Worm (Caenorhabditis elegans) whole organism, late embryonic: ENCODE results near the gene C35D10.7.

Experiments
- F13H6.1 ChIP-seq: sonication (generic microtip); optimal IDR thresholded peaks from 2 replicates; lab custom pipeline; 2016; ENCODE audit warnings: missing genetic modification characterization, missing compliant biosample characterization
- K09A11.1 ChIP-seq: sonication (generic microtip); optimal IDR thresholded peaks from 2 replicates; lab custom pipeline; 2017; ENCODE audit warnings: antibody characterized with exemption, mild to moderate bottlenecking, missing genetic modification characterization, missing compliant biosample characterization; ENCODE audit not compliant: insufficient read depth
- T23F11.4 ChIP-seq: fragments of 200-800 bp; sonication (Bioruptor generic); optimal IDR thresholded peaks from 2 replicates; lab custom pipeline; 2018; ENCODE audit warnings: mild to moderate bottlenecking, missing genetic modification characterization, missing compliant biosample characterization
- ahr-1 ChIP-seq: sonication (generic microtip); optimal IDR thresholded peaks from 2 replicates; lab custom pipeline; 2016; ENCODE audit warnings: missing genetic modification characterization, missing compliant biosample characterization
- ama-1 ChIP-seq: fragments of 150-350 bp; optimal IDR thresholded peaks from 2 replicates; lab custom pipeline; 2014
- ceh-18 ChIP-seq: sonication (generic microtip); optimal IDR thresholded peaks from 2 replicates; lab custom pipeline; 2016; ENCODE audit warnings: missing genetic modification characterization, missing compliant biosample characterization
- ceh-22 ChIP-seq: sonication (generic microtip); optimal IDR thresholded peaks from 2 replicates; lab custom pipeline; 2017; ENCODE audit warnings: missing biosample characterization, missing genetic modification characterization
- ceh-34 ChIP-seq: sonication (generic microtip); optimal IDR thresholded peaks from 2 replicates; lab custom pipeline; 2016; ENCODE audit warnings: mild to moderate bottlenecking, missing genetic modification characterization, missing compliant biosample characterization
- che-1 ChIP-seq: sonication (generic microtip); optimal IDR thresholded peaks from 2 replicates; lab custom pipeline; 2016; ENCODE audit warnings: mild to moderate bottlenecking, missing genetic modification characterization, missing compliant biosample characterization
- dve-1 ChIP-seq: sonication (generic microtip); optimal IDR thresholded peaks from 2 replicates; lab custom pipeline; 2017; ENCODE audit warnings: antibody characterized with exemption, mild to moderate bottlenecking, missing genetic modification characterization, missing compliant biosample characterization
- elt-2 ChIP-seq: sonication (generic microtip); optimal IDR thresholded peaks from 2 replicates; lab custom pipeline; 2016; ENCODE audit warnings: missing genetic modification reagents, missing genetic modification characterization, missing compliant biosample characterization
- elt-4 ChIP-seq: sonication (generic microtip); optimal IDR thresholded peaks from 2 replicates; lab custom pipeline; 2016; ENCODE audit warnings: missing genetic modification characterization, missing compliant biosample characterization
- ets-4 ChIP-seq: sonication (generic microtip); optimal IDR thresholded peaks from 2 replicates; lab custom pipeline; 2016; ENCODE audit warnings: missing genetic modification characterization, missing compliant biosample characterization
- fax-1 ChIP-seq: sonication (generic microtip); optimal IDR thresholded peaks from 2 replicates; lab custom pipeline; 2016; ENCODE audit warnings: missing genotype, missing genetic modification characterization, missing compliant biosample characterization
- fkh-6 ChIP-seq: sonication (generic microtip); optimal IDR thresholded peaks from 2 replicates; lab custom pipeline; 2016; ENCODE audit warnings: missing genetic modification characterization, missing compliant biosample characterization
- gmeb-2 ChIP-seq: sonication (generic microtip); optimal IDR thresholded peaks from 2 replicates; lab custom pipeline; 2016; ENCODE audit warnings: missing genetic modification characterization, inconsistent platforms, missing compliant biosample characterization
- hlh-8 ChIP-seq: sonication (generic microtip); optimal IDR thresholded peaks from 2 replicates; lab custom pipeline; 2016; ENCODE audit warnings: missing genotype, missing genetic modification characterization, missing compliant biosample characterization
- lin-11 ChIP-seq: fragments of 200-800 bp; sonication (Bioruptor generic); optimal IDR thresholded peaks from 2 replicates; lab custom pipeline; 2018; ENCODE audit warnings: mild to moderate bottlenecking, missing genetic modification characterization, missing compliant biosample characterization
- madf-2 ChIP-seq: sonication (generic microtip); optimal IDR thresholded peaks from 2 replicates; lab custom pipeline; 2017; ENCODE audit warnings: missing genetic modification characterization, missing compliant biosample characterization
- nhr-11 ChIP-seq: fragments of 150-350 bp; optimal IDR thresholded peaks from 2 replicates; lab custom pipeline; 2014; ENCODE audit warnings: missing biosample characterization, missing genetic modification characterization
- pat-9 ChIP-seq: fragments of 200-800 bp; sonication (Bioruptor generic); optimal IDR thresholded peaks from 2 replicates; lab custom pipeline; 2018; ENCODE audit warnings: mild to moderate bottlenecking, missing genetic modification characterization, moderate library complexity, missing compliant biosample characterization
- pha-2 ChIP-seq: sonication (generic microtip); optimal IDR thresholded peaks from 2 replicates; lab custom pipeline; 2017; ENCODE audit warnings: mild to moderate bottlenecking, missing genetic modification characterization, missing compliant biosample characterization
- pha-4 ChIP-seq: fragments of 150-350 bp; optimal IDR thresholded peaks from 2 replicates; lab custom pipeline; 2018; ENCODE audit warnings: missing biosample characterization, missing genetic modification reagents, missing genetic modification characterization
- pqm-1 ChIP-seq: sonication (generic microtip); optimal IDR thresholded peaks from 2 replicates; lab custom pipeline; 2016; ENCODE audit warnings: missing genetic modification characterization, missing compliant biosample characterization
- pros-1 ChIP-seq: fragments of 150-350 bp; optimal IDR thresholded peaks from 2 replicates; lab custom pipeline; 2014; ENCODE audit warnings: missing biosample characterization, missing genetic modification reagents, missing genetic modification characterization
- ref-2 ChIP-seq: sonication (generic microtip); optimal IDR thresholded peaks from 2 replicates; lab custom pipeline; 2016; ENCODE audit warnings: missing genetic modification characterization, missing compliant biosample characterization
- sdc-2 ChIP-seq: sonication (generic microtip); optimal IDR thresholded peaks from 2 replicates; lab custom pipeline; 2016; ENCODE audit warnings: missing genotype, missing genetic modification characterization, missing compliant biosample characterization
- sox-2 ChIP-seq: fragments of 200-800 bp; sonication (Bioruptor generic); IDR thresholded peaks from 2 replicates; pipeline ENCODE4 v1.3.6; 2022; ENCODE audit warnings: missing genetic modification reagents, missing genetic modification characterization, missing compliant biosample characterization
- sox-4 ChIP-seq: sonication (generic microtip); optimal IDR thresholded peaks from 2 replicates; lab custom pipeline; 2017; ENCODE audit warnings: mild to moderate bottlenecking, missing genetic modification characterization, inconsistent platforms, missing compliant biosample characterization
- tbx-2 ChIP-seq: sonication (generic microtip); optimal IDR thresholded peaks from 2 replicates; lab custom pipeline; 2016; ENCODE audit warnings: missing genetic modification characterization, missing compliant biosample characterization
- ttx-3 ChIP-seq: sonication (generic microtip); optimal IDR thresholded peaks from 2 replicates; lab custom pipeline; 2016; ENCODE audit warnings: missing genetic modification reagents, missing genetic modification characterization, missing compliant biosample characterization
- ztf-16 ChIP-seq: sonication (generic microtip); optimal IDR thresholded peaks from 2 replicates; lab custom pipeline; 2017; ENCODE audit warnings: missing genetic modification characterization, missing compliant biosample characterization

The C35D10.7 gene

ce11 chrIII:4811195-4811594 lies 44.8 kb upstream of the C35D10.7 start, which contains the start of gene C38D4.7:
TSS of gene C38D4.7 (minus strand) at chrIII:4811295.
- TF ChIP-seq ceh-22 (tag; lab: Kevin White, UChicago) (no peak), ceh-34 (tag; lab: Kevin White, UChicago) (no peak), nhr-11 (tag; lab: Kevin White, UChicago) (no peak), ttx-3 (tag; lab: Kevin White, UChicago) (no peak), sdc-2 (no peak)

ce11 chrIII:4814730-4815129 lies 41.3 kb upstream of the C35D10.7 start, which contains the start of gene arl-6:
TSS of gene arl-6 (minus strand) at chrIII:4814830.
- TF ChIP-seq K09A11.1 (no peak), F13H6.1 (no peak)

- TF ChIP-seq ref-2 (tag; lab: Kevin White, UChicago) (no peak), elt-4 (tag; lab: Kevin White, UChicago) (no peak), pha-2 (tag; lab: Kevin White, UChicago) (no peak), pros-1 (tag; lab: Kevin White, UChicago) (no peak), ttx-3 (tag; lab: Kevin White, UChicago) (no peak), che-1 (tag; lab: Kevin White, UChicago) (no peak), T23F11.4 (GFP tag; lab: Kevin White, UChicago) (no peak), pqm-1 (tag; lab: Kevin White, UChicago) (no peak), pha-4 (tag; lab: Kevin White, UChicago) (no peak), ets-4 (tag; lab: Kevin White, UChicago) (no peak), ceh-22 (tag; lab: Kevin White, UChicago) (no peak), tbx-2 (tag; lab: Kevin White, UChicago) (no peak), gmeb-2 (tag; lab: Kevin White, UChicago) (no peak)
Measured at ce11 chrIII:4817240-4817639, 38.8 kb upstream of the C35D10.7 start, which contains the start of gene F26A1.4. TSS of gene F26A1.4 (plus strand) at chrIII:4817540.

- TF ChIP-seq dve-1 = no peak
- TF ChIP-seq fax-1 (tag; lab: Kevin White, UChicago) = no peak
- no peak for TF ChIP-seq ztf-16 (tag; lab: Kevin White, UChicago)
- TF ChIP-seq elt-2 (tag; lab: Kevin White, UChicago) = no peak
- TF ChIP-seq ahr-1 (tag; lab: Kevin White, UChicago) = no peak
- no peak for TF ChIP-seq lin-11
- no peak for TF ChIP-seq nhr-11 (tag; lab: Kevin White, UChicago)
- TF ChIP-seq madf-2 (tag; lab: Kevin White, UChicago) = no peak
Measured at ce11 chrIII:4819843-4820242, 36.1 kb upstream of the C35D10.7 start, which contains the start of gene F26A1.7. TSS of gene F26A1.7 (minus strand) at chrIII:4819943.

ce11 chrIII:4822140-4822539 lies 33.9 kb upstream of the C35D10.7 start, which contains the start of gene F26A1.8:
TSS of gene F26A1.8 (minus strand) at chrIII:4822240.
- TF ChIP-seq fkh-6 (tag; lab: Kevin White, UChicago) (no peak), pat-9 (tag; lab: Kevin White, UChicago) (no peak), sox-2 (GFP tag; lab: Robert Waterston, UW) (no peak), ama-1 (lab: Kevin White, UChicago) (no peak), pros-1 (tag; lab: Kevin White, UChicago) (no peak), ceh-34 (tag; lab: Kevin White, UChicago) (no peak), F13H6.1 (no peak)

- TF ChIP-seq sox-4 (tag; lab: Kevin White, UChicago) = no peak
- TF ChIP-seq ceh-34 (tag; lab: Kevin White, UChicago) = no peak
- no peak for TF ChIP-seq hlh-8 (tag; lab: Kevin White, UChicago)
- no peak for TF ChIP-seq ceh-18 (tag; lab: Kevin White, UChicago)
- no peak for TF ChIP-seq pha-4 (tag; lab: Kevin White, UChicago)
- no peak for TF ChIP-seq dve-1
- TF ChIP-seq ttx-3 (tag; lab: Kevin White, UChicago) = no peak
- TF ChIP-seq fkh-6 (tag; lab: Kevin White, UChicago) = no peak
- no peak for TF ChIP-seq elt-2 (tag; lab: Kevin White, UChicago)
- no peak for TF ChIP-seq elt-4 (tag; lab: Kevin White, UChicago)
Measured at ce11 chrIII:4826606-4827005, 29.4 kb upstream of the C35D10.7 start, which contains the start of gene F26A1.3. TSS of gene F26A1.3 (plus strand) at chrIII:4826906.
